Fruit fly (Drosophila melanogaster): ENCODE results near the gene Polr1E.

Gene Polr1E

dm6 chr3R:18298298-18298899 is 3.1 kb downstream of the Polr1E start (continued):
- TF ChIP-seq CG2116 (GFP tag; optimal IDR thresholded peaks at IDR 0.05), result no peak
- TF ChIP-seq CG6654 (GFP tag; optimal IDR thresholded peaks at IDR 0.05), result no peak
- peak; percentile 53 for TF ChIP-seq CG15479 (GFP tag; optimal IDR thresholded peaks at IDR 0.05)
- TF ChIP-seq Jarid2 (GFP tag; optimal IDR thresholded peaks at IDR 0.05), result no peak
- TF ChIP-seq CG12769 (tag; optimal IDR thresholded peaks at IDR 0.05), result peak; percentile 16
- TF ChIP-seq Deaf1 (tag; optimal IDR thresholded peaks at IDR 0.05), result peak; percentile 37
- peak; percentile 91 for TF ChIP-seq HLHmδ (GFP tag; optimal IDR thresholded peaks at IDR 0.05)
- no peak for TF ChIP-seq klu (GFP tag; IDR thresholded peaks at IDR 0.05)
- peak; percentile 70; the same call in 1 of the 3 replicates for TF ChIP-seq otp (GFP tag; IDR thresholded peaks at IDR 0.05)
- TF ChIP-seq eyg (GFP tag; optimal IDR thresholded peaks at IDR 0.05), result no peak
- no peak for TF ChIP-seq PHDP (tag; optimal IDR thresholded peaks at IDR 0.05)
- TF ChIP-seq luna (GFP tag; optimal IDR thresholded peaks at IDR 0.05), result no peak
- TF ChIP-seq CG13775 (GFP tag; optimal IDR thresholded peaks at IDR 0.05), result no peak
- TF ChIP-seq Hr3 (GFP tag; optimal IDR thresholded peaks at IDR 0.05), result no peak
- no peak; the same call in 1 of the 2 replicates for TF ChIP-seq HLH3B (GFP tag; IDR thresholded peaks at IDR 0.05)
- TF ChIP-seq CG6854 (GFP tag; optimal IDR thresholded peaks at IDR 0.05), result peak; percentile 42
- peak; percentile 20; the same call in 1 of the 2 replicates for TF ChIP-seq peb (GFP tag; IDR thresholded peaks at IDR 0.05)
- TF ChIP-seq ab (GFP tag; optimal IDR thresholded peaks at IDR 0.05), result no peak
- peak; percentile 42; the same call in 2 of the 3 replicates for TF ChIP-seq CG34224 (GFP tag; IDR thresholded peaks at IDR 0.05; ENCODE audit: partially characterized antibody)
- peak; percentile 3 for TF ChIP-seq unpg (GFP tag; optimal IDR thresholded peaks at IDR 0.05)
- peak; percentile 6 for TF ChIP-seq CG9727 (GFP tag; optimal IDR thresholded peaks at IDR 0.05)
- TF ChIP-seq cg (GFP tag; optimal IDR thresholded peaks at IDR 0.05), result peak; percentile 94
- TF ChIP-seq NC2β (GFP tag; optimal IDR thresholded peaks at IDR 0.05), result no peak
- peak; percentile 24; the same call in 1 of the 2 replicates for TF ChIP-seq chm (GFP tag; IDR thresholded peaks at IDR 0.05)
- no peak for TF ChIP-seq CG10147 (GFP tag; optimal IDR thresholded peaks at IDR 0.05)
- no peak for TF ChIP-seq Lpt (GFP tag; optimal IDR thresholded peaks at IDR 0.05)
- no peak for TF ChIP-seq gcm (GFP tag; optimal IDR thresholded peaks at IDR 0.05)
- TF ChIP-seq Trl (optimal IDR thresholded peaks at IDR 0.05), result peak; percentile 41 to 53
- no peak for TF ChIP-seq Trl (GFP tag; optimal IDR thresholded peaks at IDR 0.05)
- peak in 1 of 2 experiments; percentile 43 for TF ChIP-seq Hr78 (GFP tag; optimal IDR thresholded peaks at IDR 0.05)
- no peak for TF ChIP-seq CG15696 (tag; optimal IDR thresholded peaks at IDR 0.05)
- TF ChIP-seq CG31388 (GFP tag; optimal IDR thresholded peaks at IDR 0.05), result no peak
- peak; percentile 21 for TF ChIP-seq CG9817 (tag; optimal IDR thresholded peaks at IDR 0.05)
- peak; percentile 22 for TF ChIP-seq CG17385 (GFP tag; optimal IDR thresholded peaks at IDR 0.05)
- no peak for TF ChIP-seq HLH4C (GFP tag; IDR thresholded peaks at IDR 0.05; ENCODE audit: partially characterized antibody)
- no peak for TF ChIP-seq chif (GFP tag; optimal IDR thresholded peaks at IDR 0.05)
- no peak for TF ChIP-seq esg (GFP tag; conservative IDR thresholded peaks at IDR 0.05)
- TF ChIP-seq MTF-1 (GFP tag; optimal IDR thresholded peaks at IDR 0.05; ENCODE audit: borderline replicate concordance), result no peak
- TF ChIP-seq HLH54F (GFP tag; optimal IDR thresholded peaks at IDR 0.05), result peak; percentile 11
